Worm (Caenorhabditis elegans): Measurements from ENCODE around the gene C34F11.2.

DNA sequence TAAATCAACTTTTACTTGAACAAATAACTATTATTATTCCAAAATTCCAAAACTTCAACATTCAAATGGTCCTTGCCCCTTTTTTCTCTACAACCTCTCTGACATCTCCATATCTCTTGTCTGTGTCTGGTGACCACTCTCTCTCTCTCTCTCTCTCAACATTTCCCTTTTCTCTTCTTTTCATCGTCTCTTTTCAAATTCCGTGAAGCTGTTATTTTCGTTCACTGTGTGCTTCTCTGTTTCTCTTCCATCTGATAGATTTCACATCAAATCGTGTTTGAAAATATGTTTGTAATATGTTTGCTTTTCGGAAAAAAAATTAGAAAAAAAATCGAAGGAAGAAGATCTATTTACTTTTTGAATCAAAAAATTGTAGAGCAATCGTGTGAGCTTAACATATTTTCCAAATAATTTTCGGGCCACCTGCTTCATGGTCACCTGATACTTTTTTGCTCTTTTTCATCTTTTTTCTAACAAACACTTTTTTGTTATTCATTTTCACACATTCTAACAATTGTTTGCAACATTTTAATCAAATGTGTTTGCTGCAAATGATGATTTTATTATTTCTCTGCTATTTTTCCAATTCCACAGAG, 11.0 kb upstream of the C34F11.2 start:
- TF ChIP-seq him-1 (tag; optimal IDR thresholded peaks at IDR 0.05) (no peak), dao-5 (tag; optimal IDR thresholded peaks at IDR 0.05) (no peak), W03F9.2 (tag; optimal IDR thresholded peaks at IDR 0.05) (no peak)

Measured in whole organism, L4/young adult.